Fruit fly (Drosophila melanogaster) whole organism, prepupa: ENCODE data around the gene CG33648.

Experiments
- CG10631 ChIP-seq: fragments of 200-800 bp; sonication (Bioruptor generic); optimal IDR thresholded peaks from 2 replicates; lab custom pipeline; 2016; ENCODE audit warnings: missing biosample characterization, missing genetic modification characterization
- CG10669 ChIP-seq: fragments of 200-800 bp; sonication (Bioruptor generic); optimal IDR thresholded peaks from 3 replicates; lab custom pipeline; 2018; ENCODE audit warnings: missing biosample characterization, mild to moderate bottlenecking, missing genetic modification characterization, moderate library complexity
- CG11294 ChIP-seq: fragments of 200-800 bp; sonication (Bioruptor generic); IDR thresholded peaks from 2 replicates; pipeline ENCODE4 v1.3.6; 2022; ENCODE audit warnings: missing biosample characterization, missing genetic modification characterization
- CG11902 ChIP-seq: fragments of 200-800 bp; sonication (Bioruptor generic); optimal IDR thresholded peaks from 3 replicates; lab custom pipeline; 2016; ENCODE audit warnings: missing biosample characterization, missing genetic modification characterization
- CG1621 ChIP-seq: fragments of 200-800 bp; sonication (Bioruptor generic); optimal IDR thresholded peaks from 3 replicates; lab custom pipeline; 2018; ENCODE audit warnings: missing biosample characterization, mild to moderate bottlenecking, missing genetic modification characterization
- CG32006 ChIP-seq: fragments of 200-800 bp; sonication (Bioruptor generic); optimal IDR thresholded peaks from 3 replicates; lab custom pipeline; 2017; ENCODE audit warnings: missing biosample characterization, mild to moderate bottlenecking, missing genetic modification characterization
- CG34406 ChIP-seq: fragments of 200-800 bp; sonication (Bioruptor generic); optimal IDR thresholded peaks from 3 replicates; lab custom pipeline; 2016; ENCODE audit warnings: missing biosample characterization, missing genetic modification characterization
- CG6163 ChIP-seq: fragments of 200-800 bp; sonication (Bioruptor generic); IDR thresholded peaks from 3 replicates; pipeline ENCODE4 v1.3.6; 2022; ENCODE audit warnings: missing biosample characterization, missing genetic modification characterization
- CG6276 ChIP-seq: fragments of 200-800 bp; sonication (Bioruptor generic); optimal IDR thresholded peaks from 2 replicates; lab custom pipeline; 2017; ENCODE audit warnings: missing biosample characterization, mild to moderate bottlenecking, missing genetic modification characterization
- CG6792 ChIP-seq: fragments of 200-800 bp; sonication (Bioruptor generic); optimal IDR thresholded peaks from 3 replicates; lab custom pipeline; 2016; ENCODE audit warnings: missing biosample characterization, missing genetic modification characterization
- CG6854 ChIP-seq: fragments of 200-800 bp; sonication (Bioruptor generic); optimal IDR thresholded peaks from 2 replicates; lab custom pipeline; 2017; ENCODE audit warnings: missing biosample characterization, mild to moderate bottlenecking, missing genetic modification characterization
- CG8119 ChIP-seq: fragments of 200-800 bp; sonication (Bioruptor generic); IDR thresholded peaks from 3 replicates; pipeline ENCODE4 v1.3.6; 2022; ENCODE audit warnings: missing biosample characterization, missing genetic modification characterization
- CG8319 ChIP-seq: fragments of 200-800 bp; sonication (Bioruptor generic); optimal IDR thresholded peaks from 3 replicates; lab custom pipeline; 2016; ENCODE audit warnings: missing biosample characterization, missing genetic modification characterization
- CG9139 ChIP-seq: fragments of 200-800 bp; sonication (Bioruptor generic); optimal IDR thresholded peaks from 3 replicates; lab custom pipeline; 2017; ENCODE audit warnings: missing biosample characterization, mild to moderate bottlenecking, missing genetic modification characterization
- Eip78C ChIP-seq: fragments of 200-800 bp; sonication (Bioruptor generic); peaks from one replicate; lab custom pipeline; 2016; ENCODE audit warnings: missing biosample characterization, missing genetic modification characterization
- Ets96B ChIP-seq: fragments of 200-800 bp; optimal IDR thresholded peaks from 2 replicates; lab custom pipeline; 2019; ENCODE audit warnings: missing biosample characterization, mild to moderate bottlenecking, missing genetic modification characterization, moderate library complexity
- Gug ChIP-seq: fragments of 200-800 bp; sonication (Bioruptor generic); IDR thresholded peaks from 2 replicates; pipeline ENCODE4 v1.3.6; 2022; ENCODE audit warnings: missing biosample characterization, missing genetic modification characterization
- Hr39 ChIP-seq: fragments of 200-800 bp; sonication (Bioruptor generic); optimal IDR thresholded peaks from 2 replicates; lab custom pipeline; 2016; ENCODE audit warnings: missing biosample characterization, missing genetic modification characterization
- Hr4 ChIP-seq: fragments of 200-800 bp; sonication (Bioruptor generic); optimal IDR thresholded peaks from 3 replicates; lab custom pipeline; 2016; ENCODE audit warnings: missing biosample characterization, missing genetic modification characterization
- Met ChIP-seq: fragments of 200-800 bp; sonication (Bioruptor generic); optimal IDR thresholded peaks from 3 replicates; lab custom pipeline; 2016; ENCODE audit warnings: missing biosample characterization, missing genetic modification characterization
- Smox ChIP-seq: fragments of 200-800 bp; sonication (Bioruptor generic); optimal IDR thresholded peaks from 3 replicates; lab custom pipeline; 2016; ENCODE audit warnings: missing biosample characterization, missing genetic modification characterization
- Sox14 ChIP-seq: fragments of 200-800 bp; sonication (Bioruptor generic); optimal IDR thresholded peaks from 3 replicates; lab custom pipeline; 2016; ENCODE audit warnings: missing biosample characterization, missing genetic modification characterization
- achi ChIP-seq: fragments of 200-800 bp; sonication (Bioruptor generic); optimal IDR thresholded peaks from 3 replicates; lab custom pipeline; 2016; ENCODE audit warnings: missing biosample characterization, missing genetic modification characterization
- dsx ChIP-seq: fragments of 200-800 bp; optimal IDR thresholded peaks from 3 replicates; lab custom pipeline; 2019; ENCODE audit warnings: missing biosample characterization, mild to moderate bottlenecking, missing genetic modification characterization, moderate library complexity; ENCODE audit not compliant: poor library complexity, severe bottlenecking
- fd59A ChIP-seq: fragments of 200-800 bp; sonication (Bioruptor generic); optimal IDR thresholded peaks from 2 replicates; lab custom pipeline; 2017; ENCODE audit warnings: missing biosample characterization, mild to moderate bottlenecking, missing genetic modification characterization, missing genetic modification reagents
- fd85E ChIP-seq: fragments of 200-800 bp; sonication (Bioruptor generic); optimal IDR thresholded peaks from 3 replicates; lab custom pipeline; 2016; ENCODE audit warnings: missing biosample characterization, missing genetic modification characterization
- fkh ChIP-seq: fragments of 200-800 bp; sonication (Bioruptor generic); optimal IDR thresholded peaks from 3 replicates; lab custom pipeline; 2017; ENCODE audit warnings: missing biosample characterization, mild to moderate bottlenecking, missing genetic modification characterization, moderate library complexity
- lz ChIP-seq: fragments of 200-800 bp; sonication (Bioruptor generic); optimal IDR thresholded peaks from 3 replicates; lab custom pipeline; 2016; ENCODE audit warnings: missing biosample characterization, missing genetic modification characterization
- net ChIP-seq: fragments of 200-800 bp; sonication (Bioruptor generic); optimal IDR thresholded peaks from 3 replicates; lab custom pipeline; 2016; ENCODE audit warnings: missing biosample characterization, missing genetic modification characterization
- pdm3 ChIP-seq: fragments of 200-800 bp; sonication (Bioruptor generic); optimal IDR thresholded peaks from 3 replicates; lab custom pipeline; 2016; ENCODE audit warnings: missing biosample characterization, missing genetic modification characterization
- salr ChIP-seq, 2 experiments: fragments of 200-800 bp; sonication (Bioruptor generic); optimal IDR thresholded peaks; 3 replicates each; lab custom pipeline; 2016 to 2018; ENCODE audit warnings: missing biosample characterization in 2 of 2, missing genetic modification characterization in 2 of 2, mild to moderate bottlenecking in 1 of 2
- spab ChIP-seq: fragments of 200-800 bp; sonication (Bioruptor generic); optimal IDR thresholded peaks from 2 replicates; lab custom pipeline; 2017; ENCODE audit warnings: missing biosample characterization, mild to moderate bottlenecking, missing genetic modification characterization, missing genetic modification reagents
- ss ChIP-seq, 2 experiments: fragments of 200-800 bp; sonication (Bioruptor generic); optimal IDR thresholded peaks; 2 replicates in 1 of 2; 3 replicates in 1 of 2; lab custom pipeline; 2017 to 2018; ENCODE audit warnings: mild to moderate bottlenecking in 2 of 2, missing biosample characterization in 2 of 2, missing genetic modification characterization in 2 of 2, moderate library complexity in 1 of 2
- svp ChIP-seq: fragments of 200-800 bp; sonication (Bioruptor generic); peaks from one replicate; lab custom pipeline; 2016; ENCODE audit warnings: missing biosample characterization, missing genetic modification characterization
- topi ChIP-seq: fragments of 200-800 bp; sonication (Bioruptor generic); optimal IDR thresholded peaks from 3 replicates; lab custom pipeline; 2016; ENCODE audit warnings: missing biosample characterization, missing genetic modification characterization
- vri ChIP-seq: fragments of 200-800 bp; sonication (Bioruptor generic); optimal IDR thresholded peaks from 3 replicates; lab custom pipeline; 2016; ENCODE audit warnings: missing biosample characterization, mild to moderate bottlenecking, missing genetic modification characterization

The CG33648 gene

dm6 chr2L:14531268-14531863 is 7.3 kb downstream of the CG33648 start (continued):
- TF ChIP-seq Met (GFP tag; lab: Kevin White, UChicago): no peak
- peak; percentile 16 for TF ChIP-seq net (GFP tag; lab: Kevin White, UChicago)
- TF ChIP-seq CG6854 (GFP tag; lab: Kevin White, UChicago): no peak
- no peak for TF ChIP-seq CG9139 (GFP tag; lab: Kevin White, UChicago)
- TF ChIP-seq achi (GFP tag; lab: Kevin White, UChicago): no peak
- TF ChIP-seq CG34406 (GFP tag; lab: Kevin White, UChicago): no peak
- TF ChIP-seq CG11902 (GFP tag; lab: Kevin White, UChicago): no peak
- TF ChIP-seq fkh (GFP tag; lab: Kevin White, UChicago): no peak
- no peak for TF ChIP-seq Hr39 (GFP tag; lab: Kevin White, UChicago)
- TF ChIP-seq CG10631 (GFP tag; lab: Kevin White, UChicago): no peak
- TF ChIP-seq CG6792 (GFP tag; lab: Kevin White, UChicago): no peak
- TF ChIP-seq CG8119 (GFP tag; lab: Robert Waterston, UW): no peak
- TF ChIP-seq pdm3 (GFP tag; lab: Kevin White, UChicago): no peak
- no peak for TF ChIP-seq svp (GFP tag; lab: Kevin White, UChicago)
- TF ChIP-seq vri: no peak
- TF ChIP-seq lz: no peak
- TF ChIP-seq fd85E: no peak
- TF ChIP-seq Sox14 (GFP tag; lab: Kevin White, UChicago): peak; percentile 5
- TF ChIP-seq ss (GFP tag; optimal IDR thresholded peaks at IDR 0.05; lab: Kevin White, UChicago): peak; percentile 27 to 52

- TF ChIP-seq salr (GFP tag; optimal IDR thresholded peaks at IDR 0.05; lab: Kevin White, UChicago): no peak
- no peak for TF ChIP-seq CG32006 (GFP tag; lab: Kevin White, UChicago)
- no peak for TF ChIP-seq Eip78C (GFP tag; lab: Kevin White, UChicago)
- TF ChIP-seq topi (GFP tag; lab: Kevin White, UChicago): no peak
- no peak for TF ChIP-seq ss (GFP tag; optimal IDR thresholded peaks at IDR 0.05; lab: Kevin White, UChicago)
- TF ChIP-seq pdm3 (GFP tag; lab: Kevin White, UChicago): no peak
- TF ChIP-seq CG11294 (GFP tag; lab: Robert Waterston, UW): no peak
- no peak for TF ChIP-seq CG6276 (GFP tag; lab: Kevin White, UChicago)
- TF ChIP-seq CG8319: no peak
- TF ChIP-seq, all 60 proteins: peak for 0
Measured at dm6 chr2L:14532822-14533336, 8.8 kb downstream of the CG33648 start.

- TF ChIP-seq vri: peak; percentile 30
- no peak for TF ChIP-seq CG10631 (GFP tag; lab: Kevin White, UChicago)
- peak; percentile 55 for TF ChIP-seq Eip78C (GFP tag; lab: Kevin White, UChicago)
- TF ChIP-seq CG6163 (GFP tag; lab: Robert Waterston, UW): peak; percentile 52; the same call in 1 of the 3 replicates
- no peak for TF ChIP-seq Hr4 (GFP tag; lab: Kevin White, UChicago)
- no peak for TF ChIP-seq Smox (GFP tag; lab: Kevin White, UChicago)
Measured at dm6 chr2L:14533419-14534253, 9.5 kb downstream of the CG33648 start.

- TF ChIP-seq dsx (GFP tag; lab: Kevin White, UChicago): peak; percentile 5
- no peak for TF ChIP-seq Gug
- TF ChIP-seq CG10669: no peak
- TF ChIP-seq Eip78C (GFP tag; lab: Kevin White, UChicago): peak; percentile 29
- peak; percentile 2 for TF ChIP-seq spab
- TF ChIP-seq CG1621: no peak
- TF ChIP-seq ss (GFP tag; optimal IDR thresholded peaks at IDR 0.05; lab: Kevin White, UChicago): peak in 1 of 2 experiments; percentile 48
- TF ChIP-seq CG11294 (GFP tag; lab: Robert Waterston, UW): no peak
- TF ChIP-seq vri: no peak
- no peak for TF ChIP-seq fd59A (GFP tag; lab: Kevin White, UChicago)
- TF ChIP-seq CG10631 (GFP tag; lab: Kevin White, UChicago): no peak
- TF ChIP-seq CG9139 (GFP tag; lab: Kevin White, UChicago): no peak
- TF ChIP-seq CG6163 (GFP tag; lab: Robert Waterston, UW): 0 out of 3 replicates have a peak, but pooled peaks have one; percentile 34
- no peak for TF ChIP-seq salr (GFP tag; optimal IDR thresholded peaks at IDR 0.05; lab: Kevin White, UChicago)
- no peak for TF ChIP-seq Ets96B (tag; lab: Kevin White, UChicago)
Measured at dm6 chr2L:14536730-14537427, 12.8 kb downstream of the CG33648 start.
